Fruit fly (Drosophila melanogaster): ENCODE measurements around the gene CG5892.

Gene CG5892

DNA sequence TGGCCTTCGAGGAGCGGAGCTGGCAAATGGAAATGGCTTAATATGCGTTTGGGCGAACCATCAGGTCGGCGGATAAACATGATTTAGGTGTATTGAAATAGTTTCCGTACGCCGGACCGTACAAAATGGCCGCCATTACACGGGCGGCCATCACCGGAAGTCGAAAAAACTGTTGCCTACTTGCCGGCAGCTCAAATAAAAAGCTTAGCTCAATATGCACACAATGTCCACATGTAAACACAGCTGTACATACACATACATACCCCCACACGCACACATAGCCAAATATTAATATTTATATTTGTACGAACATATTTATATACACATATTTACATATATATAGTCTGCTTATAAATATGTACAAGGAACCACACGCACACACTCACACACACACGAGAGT, 20.8 kb downstream of the CG5892 start:
- TF ChIP-seq Abd-B (GFP tag; optimal IDR thresholded peaks at IDR 0.05): no peak
- peak; percentile 25 for TF ChIP-seq rgr (GFP tag; optimal IDR thresholded peaks at IDR 0.05)
- peak; percentile 19 for TF ChIP-seq Hr83 (GFP tag; optimal IDR thresholded peaks at IDR 0.05; ENCODE audit: poor library complexity, severe bottlenecking)

DNA sequence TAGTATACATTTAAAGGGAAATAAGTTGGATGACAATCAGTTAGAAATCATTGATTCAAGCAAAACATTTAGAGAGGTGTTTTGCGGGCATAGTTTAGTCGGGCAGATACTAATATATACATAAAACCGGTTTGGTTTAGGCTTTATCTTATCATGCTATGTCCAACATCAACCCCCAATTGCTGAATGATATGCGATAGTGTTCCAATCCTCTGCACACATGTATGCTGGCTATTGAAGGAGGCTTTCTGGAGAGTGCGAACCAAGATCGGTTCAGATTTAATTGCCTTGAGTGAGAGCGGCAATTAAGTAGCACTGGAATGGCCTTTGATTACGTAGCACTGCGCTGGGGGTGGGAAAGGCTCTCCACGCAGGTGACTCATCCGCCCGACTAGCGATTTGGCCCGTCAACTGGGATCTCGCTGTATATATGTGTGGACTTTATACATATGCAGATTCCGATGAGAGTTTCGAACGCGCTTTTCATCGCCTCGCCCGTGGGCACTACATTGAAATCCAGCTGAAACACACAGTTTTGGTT, 25.6 kb downstream of the CG5892 start:
- no peak for TF ChIP-seq Dif (GFP tag; optimal IDR thresholded peaks at IDR 0.05; ENCODE audit: partially characterized antibody)
- TF ChIP-seq lola (GFP tag; optimal IDR thresholded peaks at IDR 0.05): no peak
- no peak for TF ChIP-seq br (GFP tag; optimal IDR thresholded peaks at IDR 0.05)
- TF ChIP-seq jim (GFP tag; optimal IDR thresholded peaks at IDR 0.05): no peak
- no peak for TF ChIP-seq h (GFP tag; optimal IDR thresholded peaks at IDR 0.05)
- TF ChIP-seq HLH106 (tag; optimal IDR thresholded peaks at IDR 0.05): no peak
- TF ChIP-seq brk (GFP tag; optimal IDR thresholded peaks at IDR 0.05): no peak
- no peak for TF ChIP-seq GATAd (GFP tag; optimal IDR thresholded peaks at IDR 0.05)
- TF ChIP-seq dmrt93B (GFP tag; optimal IDR thresholded peaks at IDR 0.05): no peak
- TF ChIP-seq Hnf4 (GFP tag; optimal IDR thresholded peaks at IDR 0.05): no peak
- no peak for TF ChIP-seq fru (GFP tag; optimal IDR thresholded peaks at IDR 0.05)
- no peak for TF ChIP-seq tai (GFP tag; optimal IDR thresholded peaks at IDR 0.05)
- TF ChIP-seq Hr83 (GFP tag; optimal IDR thresholded peaks at IDR 0.05; ENCODE audit: poor library complexity, severe bottlenecking): no peak
- TF ChIP-seq psq (GFP tag; optimal IDR thresholded peaks at IDR 0.05): no peak
- TF ChIP-seq usp (GFP tag; optimal IDR thresholded peaks at IDR 0.05): no peak
- no peak for TF ChIP-seq CG9705 (GFP tag; optimal IDR thresholded peaks at IDR 0.05)

DNA sequence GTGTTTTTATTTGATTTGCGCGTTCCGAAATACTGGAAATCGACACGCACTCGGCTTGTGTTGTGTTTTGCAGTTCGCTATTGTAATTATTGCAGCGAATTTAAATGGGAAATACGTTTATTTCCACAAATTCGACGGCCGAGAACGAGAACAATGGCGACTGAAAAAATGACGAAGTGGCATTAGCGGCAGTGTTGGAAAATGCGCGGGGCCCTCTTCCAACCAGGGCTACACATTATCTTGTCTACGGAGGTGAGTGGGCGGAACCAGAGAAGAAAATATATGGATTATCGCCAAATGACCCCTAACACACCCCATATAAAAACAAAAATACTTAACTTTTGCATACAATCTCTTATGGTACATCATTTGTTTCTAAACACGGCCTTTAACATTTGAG, 26.5 kb downstream of the CG5892 start, which contains the start of gene Rab1:
Gene Rab1 (minus strand): TSS at position 188 of the 400 bp plus-strand sequence.
- TF ChIP-seq woc (GFP tag; optimal IDR thresholded peaks at IDR 0.05) (peak; percentile 52), Hnf4 (GFP tag; optimal IDR thresholded peaks at IDR 0.05) (peak; percentile 75), jim (GFP tag; optimal IDR thresholded peaks at IDR 0.05) (no peak), psq (GFP tag; optimal IDR thresholded peaks at IDR 0.05) (peak; percentile 39), Dif (GFP tag; optimal IDR thresholded peaks at IDR 0.05; ENCODE audit: partially characterized antibody) (peak; percentile 13), sage (GFP tag; optimal IDR thresholded peaks at IDR 0.05) (no peak), Hr83 (GFP tag; optimal IDR thresholded peaks at IDR 0.05; ENCODE audit: poor library complexity, severe bottlenecking) (peak; percentile 90), Rel (GFP tag; optimal IDR thresholded peaks at IDR 0.05) (no peak), Rel (tag; optimal IDR thresholded peaks at IDR 0.05) (peak; percentile 69), GATAd (GFP tag; optimal IDR thresholded peaks at IDR 0.05) (no peak), Dfd (GFP tag; optimal IDR thresholded peaks at IDR 0.05) (no peak), Hr78 (GFP tag; optimal IDR thresholded peaks at IDR 0.05) (no peak), dmrt93B (GFP tag; optimal IDR thresholded peaks at IDR 0.05) (no peak), h (GFP tag; optimal IDR thresholded peaks at IDR 0.05) (peak; percentile 75), brk (GFP tag; optimal IDR thresholded peaks at IDR 0.05) (no peak), Myc (optimal IDR thresholded peaks at IDR 0.05) (peak; percentile 11), Mio (GFP tag; optimal IDR thresholded peaks at IDR 0.05) (no peak), pan (optimal IDR thresholded peaks at IDR 0.05) (no peak), ey (GFP tag; optimal IDR thresholded peaks at IDR 0.05) (peak; percentile 42), HLH106 (tag; optimal IDR thresholded peaks at IDR 0.05) (peak; percentile 49), CG9705 (GFP tag; optimal IDR thresholded peaks at IDR 0.05) (no peak), lola (GFP tag; optimal IDR thresholded peaks at IDR 0.05) (no peak), CrebA (GFP tag; optimal IDR thresholded peaks at IDR 0.05; ENCODE audit: borderline replicate concordance) (no peak), CG32264 (GFP tag; optimal IDR thresholded peaks at IDR 0.05) (peak; percentile 7), OdsH (GFP tag; optimal IDR thresholded peaks at IDR 0.05) (peak; percentile 51), sv (GFP tag; optimal IDR thresholded peaks at IDR 0.05) (no peak), dl (GFP tag; optimal IDR thresholded peaks at IDR 0.05; ENCODE audit: insufficient read depth in 1 of 2, partially characterized antibody in 2 of 2) (no peak), rgr (GFP tag; optimal IDR thresholded peaks at IDR 0.05) (peak; percentile 81), tai (GFP tag; optimal IDR thresholded peaks at IDR 0.05) (no peak), Abd-B (GFP tag; optimal IDR thresholded peaks at IDR 0.05) (no peak), Vsx2 (GFP tag; optimal IDR thresholded peaks at IDR 0.05; ENCODE audit: partially characterized antibody) (no peak), Jra (GFP tag; optimal IDR thresholded peaks at IDR 0.05) (peak; percentile 74), N (GFP tag; optimal IDR thresholded peaks at IDR 0.05) (no peak), fru (GFP tag; optimal IDR thresholded peaks at IDR 0.05) (peak; percentile 53), foxo (GFP tag; optimal IDR thresholded peaks at IDR 0.05) (peak in 1 of 2 experiments; percentile 61), dsf (GFP tag; optimal IDR thresholded peaks at IDR 0.05; ENCODE audit: borderline replicate concordance) (no peak), Sp1 (GFP tag; optimal IDR thresholded peaks at IDR 0.05) (peak; percentile 53), br (GFP tag; optimal IDR thresholded peaks at IDR 0.05) (peak; percentile 61), usp (GFP tag; optimal IDR thresholded peaks at IDR 0.05) (no peak)
